Worm (Caenorhabditis elegans): Measurements from ENCODE around the gene vms-1.
A peak's percentile ranks its signal among the peaks of the same experiment; 100 is the strongest.

vms-1 gene

DNA sequence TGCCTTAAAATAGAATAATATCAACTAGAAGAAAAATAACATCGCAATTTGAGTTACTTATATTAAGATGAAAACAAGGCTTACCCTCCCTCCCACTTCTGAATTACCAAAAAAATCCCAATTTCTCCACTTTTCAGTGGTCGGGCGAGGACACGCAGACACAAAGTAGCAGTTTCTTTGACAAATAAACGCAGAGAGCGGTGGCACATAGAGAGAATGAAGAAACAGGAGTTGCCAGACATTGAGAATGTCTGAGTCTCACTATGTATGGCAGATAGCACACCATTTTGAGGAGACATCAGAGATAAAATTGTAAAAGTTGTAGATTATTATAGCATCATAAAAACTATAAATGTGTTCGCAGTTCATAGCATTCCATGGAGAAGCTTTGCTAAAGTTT, 36.9 kb downstream of the vms-1 start (continued):
- TF ChIP-seq nhr-71 (tag; optimal IDR thresholded peaks at IDR 0.05) (peak; percentile 80), fkh-4 (tag; optimal IDR thresholded peaks at IDR 0.05; ENCODE audit: borderline replicate concordance) (no peak), sup-37 (GFP tag; optimal IDR thresholded peaks at IDR 0.05) (no peak), fos-1 (tag; optimal IDR thresholded peaks at IDR 0.05) (peak; percentile 56), nhr-47 (tag; optimal IDR thresholded peaks at IDR 0.05) (peak; percentile 67), ces-1 (GFP tag; optimal IDR thresholded peaks at IDR 0.05) (no peak), lin-35 (GFP tag; optimal IDR thresholded peaks at IDR 0.05) (peak; percentile 32 to 54), nhr-237 (tag; optimal IDR thresholded peaks at IDR 0.05) (peak; percentile 52), mep-1 (tag; optimal IDR thresholded peaks at IDR 0.05) (peak; percentile 78), mdl-1 (tag; optimal IDR thresholded peaks at IDR 0.05) (peak in 1 of 2 experiments; percentile 46), lin-14 (GFP tag; optimal IDR thresholded peaks at IDR 0.05) (peak; percentile 84), ceh-82 (tag; optimal IDR thresholded peaks at IDR 0.05) (peak; percentile 12 to 63 (median 48)), pax-3 (tag; optimal IDR thresholded peaks at IDR 0.05) (no peak), ets-5 (GFP tag; IDR thresholded peaks at IDR 0.05) (no peak), vab-15 (tag; optimal IDR thresholded peaks at IDR 0.05) (no peak), nhr-77 (tag; optimal IDR thresholded peaks at IDR 0.05) (peak; percentile 48), sptf-1 (tag; optimal IDR thresholded peaks at IDR 0.05) (no peak)

DNA sequence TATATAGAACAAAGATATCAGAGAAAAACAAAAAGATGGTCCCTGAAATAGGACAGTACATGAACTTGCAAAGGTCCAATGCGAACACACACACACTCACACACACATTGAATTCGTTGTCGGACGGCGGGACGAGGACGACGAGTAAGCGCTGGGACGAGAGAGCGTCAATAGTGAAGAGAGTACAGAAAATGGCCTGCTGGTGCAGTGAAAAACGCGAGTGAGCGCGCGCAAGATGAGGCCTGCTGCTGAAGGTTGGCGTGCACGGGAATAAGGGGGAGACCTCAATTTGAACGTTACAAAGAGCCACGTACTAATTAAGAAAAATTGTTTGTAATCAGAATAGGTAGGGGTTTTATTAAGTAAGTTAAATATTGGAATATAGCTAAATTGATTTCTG, 38.6 kb downstream of the vms-1 start:
- TF ChIP-seq blmp-1 (tag; optimal IDR thresholded peaks at IDR 0.05) (peak; percentile 19), mef-2 (tag; optimal IDR thresholded peaks at IDR 0.05) (no peak), mdl-1 (tag; optimal IDR thresholded peaks at IDR 0.05) (peak in 1 of 2 experiments; percentile 29), nhr-77 (tag; optimal IDR thresholded peaks at IDR 0.05) (no peak), swsn-7 (tag; optimal IDR thresholded peaks at IDR 0.05) (peak; percentile 29), unc-30 (tag; optimal IDR thresholded peaks at IDR 0.05) (no peak), nhr-71 (tag; optimal IDR thresholded peaks at IDR 0.05) (peak; percentile 4), nhr-20 (tag; optimal IDR thresholded peaks at IDR 0.05) (peak; percentile 15), lin-35 (GFP tag; optimal IDR thresholded peaks at IDR 0.05) (peak; percentile 6 to 20), dsc-1 (tag; optimal IDR thresholded peaks at IDR 0.05) (peak; percentile 24), ceh-82 (tag; optimal IDR thresholded peaks at IDR 0.05) (peak in 1 of 3 experiments; percentile 8), nhr-90 (tag; optimal IDR thresholded peaks at IDR 0.05; ENCODE audit: poor library complexity) (no peak), snu-23 (GFP tag; optimal IDR thresholded peaks at IDR 0.05) (peak; percentile 34), tbx-2 (tag; optimal IDR thresholded peaks at IDR 0.05) (peak; percentile 3), efl-1 (optimal IDR thresholded peaks at IDR 0.05) (peak in 1 of 2 experiments; percentile 23), efl-1 (GFP tag; optimal IDR thresholded peaks at IDR 0.05 in 1 of 2) (no peak), mep-1 (tag; optimal IDR thresholded peaks at IDR 0.05) (peak; percentile 47), lin-14 (GFP tag; optimal IDR thresholded peaks at IDR 0.05) (peak; percentile 71), lsy-2 (tag; optimal IDR thresholded peaks at IDR 0.05) (peak; percentile 25 to 52), rnt-1 (tag; optimal IDR thresholded peaks at IDR 0.05) (peak; percentile 1), fkh-4 (tag; optimal IDR thresholded peaks at IDR 0.05; ENCODE audit: borderline replicate concordance) (no peak)

DNA sequence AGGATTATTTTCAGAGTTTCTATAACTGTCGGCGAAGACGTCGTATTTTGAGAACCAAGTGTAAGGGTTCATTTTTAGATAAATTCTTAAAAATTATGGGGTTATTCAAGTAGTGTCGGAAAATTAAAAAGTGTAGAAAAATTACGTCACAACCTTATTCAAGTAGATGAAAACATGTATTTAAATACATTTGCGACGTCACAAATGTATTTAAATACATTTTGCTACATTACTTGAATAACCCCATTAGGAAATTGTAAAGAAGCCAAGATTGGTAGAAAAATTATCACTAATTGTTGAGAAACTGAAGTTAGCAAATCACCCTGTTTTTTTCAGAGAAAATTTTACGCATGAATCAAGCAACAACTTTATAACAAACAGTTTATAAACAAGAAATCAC, 40.9 kb downstream of the vms-1 start:
- TF ChIP-seq ztf-4 (tag; optimal IDR thresholded peaks at IDR 0.05), result no peak
- peak in 1 of 2 experiments; percentile 28 for TF ChIP-seq lsy-2 (tag; optimal IDR thresholded peaks at IDR 0.05)
- TF ChIP-seq lin-15B (tag; optimal IDR thresholded peaks at IDR 0.05), result no peak
- no peak for TF ChIP-seq swsn-7 (tag; optimal IDR thresholded peaks at IDR 0.05)
- TF ChIP-seq snpc-4 (tag; optimal IDR thresholded peaks at IDR 0.05), result no peak
- TF ChIP-seq zag-1 (tag; optimal IDR thresholded peaks at IDR 0.05), result no peak

DNA sequence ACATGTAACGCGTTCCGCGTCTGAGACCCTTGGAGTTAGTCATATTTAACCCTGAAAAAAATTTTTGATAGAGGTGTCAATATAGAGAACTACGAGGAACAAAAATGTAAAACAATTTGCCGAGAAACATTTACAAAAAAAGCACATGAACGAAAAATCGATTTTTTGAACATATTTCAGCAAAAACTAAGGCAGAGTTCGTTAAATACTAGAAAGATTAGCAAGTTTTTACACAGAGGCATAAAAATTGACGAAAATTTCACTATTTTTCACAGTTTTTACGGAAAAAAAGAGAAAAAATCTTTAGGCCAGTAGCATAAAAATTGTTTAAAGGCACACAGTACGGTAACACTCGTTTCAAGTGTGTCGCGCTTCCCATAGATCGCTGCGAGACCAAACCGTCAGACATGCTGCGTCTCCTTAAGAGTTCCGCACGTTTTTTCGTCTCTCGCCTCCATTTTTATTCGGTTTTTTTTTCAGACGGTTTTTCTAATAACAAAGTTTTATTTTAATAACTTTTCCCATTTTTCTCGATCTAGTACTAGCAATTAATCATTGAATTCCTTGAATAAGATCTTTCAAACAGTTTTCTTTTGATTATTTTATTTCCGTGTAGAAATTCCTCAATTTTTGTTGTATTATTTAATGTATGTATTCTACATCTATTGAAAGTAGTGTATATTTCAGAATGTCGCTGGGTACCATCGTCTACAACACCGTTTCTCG, 42.0 kb downstream of the vms-1 start, which contains the start of the genes rpl-21 and C14B9.10:
Gene rpl-21, minus strand, starts transcription at position 51 of the 726 bp plus-strand sequence.
Gene C14B9.10, plus strand, starts transcription at position 676 of the 726 bp plus-strand sequence.
- no peak for TF ChIP-seq nhr-76 (tag; optimal IDR thresholded peaks at IDR 0.05)
- TF ChIP-seq nhr-237 (tag; optimal IDR thresholded peaks at IDR 0.05), result peak; percentile 57
- peak; percentile 75 to 80 (median 78) for TF ChIP-seq dpl-1 (GFP tag; optimal IDR thresholded peaks at IDR 0.05)
- peak; percentile 27 for TF ChIP-seq egl-13 (tag; optimal IDR thresholded peaks at IDR 0.05)
- TF ChIP-seq lsy-2 (tag; optimal IDR thresholded peaks at IDR 0.05), result peak; percentile 99
- TF ChIP-seq lin-35 (GFP tag; optimal IDR thresholded peaks at IDR 0.05), result peak; percentile 84 to 89
- TF ChIP-seq pag-3 (tag; optimal IDR thresholded peaks at IDR 0.05; ENCODE audit: borderline replicate concordance, insufficient read depth), result no peak
- no peak for TF ChIP-seq nhr-84 (tag; optimal IDR thresholded peaks at IDR 0.05)
- peak; percentile 5 for TF ChIP-seq elt-2 (tag; optimal IDR thresholded peaks at IDR 0.05)
- TF ChIP-seq irx-1 (tag; optimal IDR thresholded peaks at IDR 0.05), result peak; percentile 56
- TF ChIP-seq nhr-90 (tag; optimal IDR thresholded peaks at IDR 0.05; ENCODE audit: poor library complexity), result peak; percentile 82
- TF ChIP-seq vab-15 (tag; optimal IDR thresholded peaks at IDR 0.05), result no peak
- peak; percentile 48 for TF ChIP-seq lir-3 (tag; optimal IDR thresholded peaks at IDR 0.05; ENCODE audit: poor library complexity)
- TF ChIP-seq ama-1 (optimal IDR thresholded peaks at IDR 0.05), result no peak
- TF ChIP-seq nhr-11 (tag; optimal IDR thresholded peaks at IDR 0.05), result peak; percentile 75
- peak; percentile 73 for TF ChIP-seq lin-13 (GFP tag; optimal IDR thresholded peaks at IDR 0.05)
- peak; percentile 37 for TF ChIP-seq pax-3 (tag; optimal IDR thresholded peaks at IDR 0.05)
- TF ChIP-seq ces-1 (GFP tag; optimal IDR thresholded peaks at IDR 0.05), result no peak

Data from whole organism, L1 larva.